Worm (Caenorhabditis elegans) whole organism, L1 larva: ENCODE results near the gene ZK185.4.

ENCODE experiments used
- C04F5.9 ChIP-seq: sonication (generic microtip); optimal IDR thresholded peaks from 2 replicates; lab custom pipeline; 2016; ENCODE audit warnings: missing genetic modification characterization, missing compliant biosample characterization
- C34B4.2 ChIP-seq: sonication (generic microtip); optimal IDR thresholded peaks from 2 replicates; lab custom pipeline; 2017; ENCODE audit warnings: mild to moderate bottlenecking, missing genetic modification characterization, missing compliant biosample characterization
- F16B12.6 ChIP-seq: fragments of 150-350 bp; optimal IDR thresholded peaks from 2 replicates; lab custom pipeline; 2014; ENCODE audit warnings: missing biosample characterization, missing genetic modification characterization
- aha-1 ChIP-seq: fragments of 150-350 bp; optimal IDR thresholded peaks from 2 replicates; lab custom pipeline; 2014; ENCODE audit warnings: missing biosample characterization, missing genetic modification characterization
- ceh-63 ChIP-seq: fragments of 200-800 bp; sonication (Bioruptor generic); optimal IDR thresholded peaks from 2 replicates; lab custom pipeline; 2018; ENCODE audit warnings: mild to moderate bottlenecking, missing genetic modification characterization, missing compliant biosample characterization
- ceh-8 ChIP-seq: fragments of 200-800 bp; sonication (Bioruptor generic); optimal IDR thresholded peaks from 2 replicates; lab custom pipeline; 2018; ENCODE audit warnings: mild to moderate bottlenecking, missing genetic modification characterization, moderate library complexity, missing compliant biosample characterization
- ceh-82 ChIP-seq, 3 experiments: fragments of 150-350 bp in 1 of 3; sonication (generic microtip) in 2 of 3; optimal IDR thresholded peaks; 2 replicates each; lab custom pipeline; 2014 to 2017; ENCODE audit warnings: missing biosample characterization in 3 of 3, missing genetic modification characterization in 3 of 3
- ceh-88 ChIP-seq: fragments of 200-800 bp; sonication (Bioruptor generic); IDR thresholded peaks from 2 replicates; pipeline ENCODE4 v1.3.6; 2022; ENCODE audit warnings: missing genetic modification characterization, missing compliant biosample characterization
- ceh-90 ChIP-seq: sonication (generic microtip); optimal IDR thresholded peaks from 2 replicates; lab custom pipeline; 2016; ENCODE audit warnings: missing genetic modification characterization, missing compliant biosample characterization
- efl-1 ChIP-seq, 4 experiments: fragments of 150-350 bp; optimal IDR thresholded peaks in 3 of 4; peaks in 1 of 4; 1 replicate in 1 of 4; 2 replicates in 3 of 4; lab custom pipeline; 2014; ENCODE audit warnings: missing biosample characterization in 2 of 4, missing genetic modification characterization in 2 of 4, missing genetic modification reagents in 2 of 4
- egl-13 ChIP-seq: sonication (generic microtip); optimal IDR thresholded peaks from 2 replicates; lab custom pipeline; 2016; ENCODE audit warnings: missing genotype, missing genetic modification reagents, missing genetic modification characterization, missing compliant biosample characterization
- egl-27 ChIP-seq, 2 experiments: fragments of 150-350 bp in 1 of 2; sonication (generic microtip); optimal IDR thresholded peaks; 3 replicates each; lab custom pipeline; 2017 to 2018; ENCODE audit warnings: missing biosample characterization in 2 of 2, missing genetic modification characterization in 2 of 2, missing genetic modification reagents in 2 of 2
- elt-2 ChIP-seq: sonication (generic microtip); optimal IDR thresholded peaks from 2 replicates; lab custom pipeline; 2016; ENCODE audit warnings: missing genetic modification characterization, mild to moderate bottlenecking, inconsistent platforms, missing compliant biosample characterization, missing genetic modification reagents
- fkh-10 ChIP-seq: sonication (generic microtip); optimal IDR thresholded peaks from 2 replicates; lab custom pipeline; 2017; ENCODE audit warnings: missing biosample characterization, missing genetic modification reagents, missing genetic modification characterization
- fkh-4 ChIP-seq: sonication (generic microtip); optimal IDR thresholded peaks from 2 replicates; lab custom pipeline; 2016; ENCODE audit warnings: missing compliant biosample characterization, missing genetic modification characterization, borderline replicate concordance
- fos-1 ChIP-seq: fragments of 150-350 bp; optimal IDR thresholded peaks from 2 replicates; lab custom pipeline; 2014; ENCODE audit warnings: missing biosample characterization, missing genetic modification characterization
- grh-1 ChIP-seq: fragments of 200-800 bp; sonication (Bioruptor generic); IDR thresholded peaks from 2 replicates; pipeline ENCODE4 v1.3.6; 2022; ENCODE audit warnings: missing genetic modification reagents, missing genetic modification characterization, missing compliant biosample characterization
- hlh-17 ChIP-seq: fragments of 200-800 bp; sonication (Bioruptor generic); optimal IDR thresholded peaks from 2 replicates; lab custom pipeline; 2018; ENCODE audit warnings: missing genetic modification characterization, mild to moderate bottlenecking, missing compliant biosample characterization, moderate library complexity, borderline replicate concordance
- hlh-4 ChIP-seq: sonication (generic microtip); optimal IDR thresholded peaks from 2 replicates; lab custom pipeline; 2016; ENCODE audit warnings: mild to moderate bottlenecking, missing genetic modification characterization, missing compliant biosample characterization
- hpl-2 ChIP-seq: fragments of 150-350 bp; optimal IDR thresholded peaks from 2 replicates; lab custom pipeline; 2014; ENCODE audit warnings: missing biosample characterization, missing genetic modification reagents, missing genetic modification characterization
- isw-1 ChIP-seq: fragments of 200-800 bp; sonication (Bioruptor generic); IDR thresholded peaks from 2 replicates; pipeline ENCODE4 v1.3.6; 2022; ENCODE audit warnings: missing genetic modification characterization, missing compliant biosample characterization
- jun-1 ChIP-seq: fragments of 150-350 bp; optimal IDR thresholded peaks from 2 replicates; lab custom pipeline; 2014; ENCODE audit warnings: missing biosample characterization, missing genetic modification reagents, missing genetic modification characterization
- lin-14 ChIP-seq: fragments of 200-800 bp; sonication (Bioruptor generic); optimal IDR thresholded peaks from 2 replicates; lab custom pipeline; 2018; ENCODE audit warnings: mild to moderate bottlenecking, missing genetic modification characterization, moderate library complexity, missing compliant biosample characterization
- lin-15B ChIP-seq: fragments of 150-350 bp; sonication (generic microtip); optimal IDR thresholded peaks from 3 replicates; lab custom pipeline; 2014; ENCODE audit warnings: missing biosample characterization, missing genetic modification characterization
- lin-35 ChIP-seq, 2 experiments: fragments of 150-350 bp; optimal IDR thresholded peaks; 2 replicates each; lab custom pipeline; 2014; ENCODE audit warnings: missing biosample characterization in 2 of 2, missing genetic modification characterization in 2 of 2, missing genetic modification reagents in 2 of 2
- lir-3 ChIP-seq: sonication (generic microtip); optimal IDR thresholded peaks from 2 replicates; lab custom pipeline; 2016; ENCODE audit warnings: mild to moderate bottlenecking, missing genetic modification characterization, moderate library complexity, missing compliant biosample characterization; ENCODE audit not compliant: poor library complexity
- mab-9 ChIP-seq: fragments of 200-800 bp; sonication (Bioruptor generic); IDR thresholded peaks from 2 replicates; pipeline ENCODE4 v1.3.6; 2022; ENCODE audit warnings: missing genetic modification reagents, missing genetic modification characterization, missing compliant biosample characterization
- mdl-1 ChIP-seq, 2 experiments: fragments of 150-350 bp; optimal IDR thresholded peaks; 2 replicates each; lab custom pipeline; 2014 to 2017; ENCODE audit warnings: missing biosample characterization in 2 of 2, missing genetic modification characterization in 2 of 2, inconsistent platforms in 1 of 2
- mep-1 ChIP-seq: fragments of 150-350 bp; optimal IDR thresholded peaks from 2 replicates; lab custom pipeline; 2014; ENCODE audit warnings: missing biosample characterization, missing genetic modification characterization
- nhr-12 ChIP-seq: sonication (generic microtip); optimal IDR thresholded peaks from 2 replicates; lab custom pipeline; 2017; ENCODE audit warnings: missing biosample characterization, missing genetic modification characterization
- nhr-19 ChIP-seq: fragments of 200-800 bp; sonication (Bioruptor generic); conservative IDR thresholded peaks from 2 replicates; pipeline ENCODE4 v1.3.6; 2022; ENCODE audit warnings: missing genetic modification characterization, missing compliant biosample characterization
- nhr-20 ChIP-seq: sonication (generic microtip); optimal IDR thresholded peaks from 2 replicates; lab custom pipeline; 2016; ENCODE audit warnings: mild to moderate bottlenecking, missing genetic modification characterization, missing compliant biosample characterization
- nhr-47 ChIP-seq: sonication (generic microtip); optimal IDR thresholded peaks from 2 replicates; lab custom pipeline; 2016; ENCODE audit warnings: mild to moderate bottlenecking, missing genetic modification characterization, moderate library complexity, missing compliant biosample characterization
- nhr-71 ChIP-seq: sonication (generic microtip); optimal IDR thresholded peaks from 2 replicates; lab custom pipeline; 2016; ENCODE audit warnings: mild to moderate bottlenecking, missing genetic modification characterization, moderate library complexity, missing compliant biosample characterization
- nhr-77 ChIP-seq: fragments of 150-350 bp; optimal IDR thresholded peaks from 2 replicates; lab custom pipeline; 2014; ENCODE audit warnings: missing biosample characterization, missing genetic modification characterization
- nhr-85 ChIP-seq: sonication (generic microtip); peaks from one replicate; lab custom pipeline; 2016; ENCODE audit warnings: missing genetic modification characterization, inconsistent platforms, missing compliant biosample characterization
- nhr-90 ChIP-seq: sonication (generic microtip); optimal IDR thresholded peaks from 2 replicates; lab custom pipeline; 2016; ENCODE audit warnings: mild to moderate bottlenecking, missing genetic modification characterization, missing compliant biosample characterization; ENCODE audit not compliant: poor library complexity
- pag-3 ChIP-seq: sonication (generic microtip); optimal IDR thresholded peaks from 2 replicates; lab custom pipeline; 2017; ENCODE audit warnings: missing genetic modification characterization, mild to moderate bottlenecking, missing compliant biosample characterization, antibody characterized with exemption, borderline replicate concordance; ENCODE audit not compliant: insufficient read depth
- pax-3 ChIP-seq: fragments of 200-800 bp; sonication (Bioruptor generic); optimal IDR thresholded peaks from 2 replicates; lab custom pipeline; 2018; ENCODE audit warnings: mild to moderate bottlenecking, missing genetic modification characterization, moderate library complexity, missing compliant biosample characterization
- pqm-1 ChIP-seq: sonication (generic microtip); optimal IDR thresholded peaks from 3 replicates; lab custom pipeline; 2017; ENCODE audit warnings: missing biosample characterization, missing genetic modification characterization
- rnt-1 ChIP-seq: sonication (generic microtip); optimal IDR thresholded peaks from 2 replicates; lab custom pipeline; 2016; ENCODE audit warnings: mild to moderate bottlenecking, missing genetic modification characterization, moderate library complexity, missing compliant biosample characterization
- skn-1 ChIP-seq: fragments of 150-350 bp; optimal IDR thresholded peaks from 2 replicates; lab custom pipeline; 2014; ENCODE audit warnings: missing biosample characterization, missing genetic modification characterization
- tbx-2 ChIP-seq: sonication (generic microtip); optimal IDR thresholded peaks from 2 replicates; lab custom pipeline; 2016; ENCODE audit warnings: missing genetic modification characterization, missing compliant biosample characterization
- tlp-1 ChIP-seq: fragments of 150-350 bp; optimal IDR thresholded peaks from 2 replicates; lab custom pipeline; 2014; ENCODE audit warnings: missing biosample characterization, missing genetic modification characterization
- unc-62 ChIP-seq: fragments of 150-350 bp; optimal IDR thresholded peaks from 2 replicates; lab custom pipeline; 2014; ENCODE audit warnings: missing biosample characterization, missing genetic modification reagents, missing genetic modification characterization
- vab-15 ChIP-seq: sonication (generic microtip); optimal IDR thresholded peaks from 2 replicates; lab custom pipeline; 2017; ENCODE audit warnings: missing genotype, mild to moderate bottlenecking, missing genetic modification characterization, missing compliant biosample characterization
- zag-1 ChIP-seq: fragments of 150-350 bp; optimal IDR thresholded peaks from 2 replicates; lab custom pipeline; 2014; ENCODE audit warnings: missing biosample characterization, missing genetic modification characterization
- zip-4 ChIP-seq: fragments of 200-800 bp; sonication (Bioruptor generic); optimal IDR thresholded peaks from 2 replicates; lab custom pipeline; 2018; ENCODE audit warnings: mild to moderate bottlenecking, missing genetic modification characterization, moderate library complexity, missing compliant biosample characterization
- ztf-11 ChIP-seq, 2 experiments: sonication (generic microtip); optimal IDR thresholded peaks; 2 replicates each; lab custom pipeline; 2016 to 2017; ENCODE audit warnings: missing genetic modification characterization in 2 of 2, missing biosample characterization in 1 of 2, missing compliant biosample characterization in 1 of 2
- ztf-4 ChIP-seq: fragments of 150-350 bp; optimal IDR thresholded peaks from 2 replicates; lab custom pipeline; 2014; ENCODE audit warnings: missing biosample characterization, missing genetic modification characterization

ZK185.4 gene

ce11 chrIV:4484555-4484954 is 48.4 kb downstream of the ZK185.4 start (continued):
- no peak for TF ChIP-seq mdl-1 (tag; optimal IDR thresholded peaks at IDR 0.05; lab: Kevin White, UChicago)
- TF ChIP-seq ceh-88 (GFP tag; lab: Robert Waterston, UW): no peak
- TF ChIP-seq C04F5.9 (tag; lab: Kevin White, UChicago): no peak
- no peak for TF ChIP-seq zag-1 (tag; lab: Kevin White, UChicago)
- no peak for TF ChIP-seq fkh-4 (tag; lab: Kevin White, UChicago)
- no peak for TF ChIP-seq nhr-12
- TF ChIP-seq fkh-10 (GFP tag; lab: Kevin White, UChicago): no peak
- no peak for TF ChIP-seq unc-62 (GFP tag; lab: Kevin White, UChicago)
- no peak for TF ChIP-seq ceh-8 (GFP tag; lab: Kevin White, UChicago)
- TF ChIP-seq rnt-1 (tag; lab: Kevin White, UChicago): no peak
- peak in 1 of 2 experiments; percentile 42 for TF ChIP-seq lin-35 (GFP tag; optimal IDR thresholded peaks at IDR 0.05; lab: Kevin White, UChicago)
- no peak for TF ChIP-seq egl-13 (tag; lab: Kevin White, UChicago)
- no peak for TF ChIP-seq fos-1
- no peak for TF ChIP-seq aha-1 (tag; lab: Kevin White, UChicago)
- no peak for TF ChIP-seq tbx-2 (tag; lab: Kevin White, UChicago)
- TF ChIP-seq nhr-47: no peak
- no peak for TF ChIP-seq lin-15B (tag; lab: Kevin White, UChicago)
- no peak for TF ChIP-seq hlh-17 (GFP tag; lab: Kevin White, UChicago)
- TF ChIP-seq hpl-2 (GFP tag; lab: Kevin White, UChicago): no peak
- TF ChIP-seq lir-3 (tag; lab: Kevin White, UChicago): no peak
- no peak for TF ChIP-seq mep-1 (tag; lab: Kevin White, UChicago)
- TF ChIP-seq egl-27 (tag; optimal IDR thresholded peaks at IDR 0.05; lab: Kevin White, UChicago): no peak
- no peak for TF ChIP-seq C34B4.2 (tag; lab: Kevin White, UChicago)
- TF ChIP-seq hlh-4 (tag; lab: Kevin White, UChicago): no peak
- no peak for TF ChIP-seq nhr-77 (tag; lab: Kevin White, UChicago)
- TF ChIP-seq lin-14 (GFP tag; lab: Kevin White, UChicago): peak; percentile 34
- no peak for TF ChIP-seq jun-1 (tag; lab: Kevin White, UChicago)
- TF ChIP-seq F16B12.6: no peak
- TF ChIP-seq isw-1 (GFP tag; lab: Robert Waterston, UW): no peak
- no peak for TF ChIP-seq ztf-11 (tag; optimal IDR thresholded peaks at IDR 0.05; lab: Kevin White, UChicago)
- TF ChIP-seq nhr-20 (tag; lab: Kevin White, UChicago): peak; percentile 17
- TF ChIP-seq efl-1 (optimal IDR thresholded peaks at IDR 0.05; lab: Kevin White, UChicago): no peak
- TF ChIP-seq efl-1 (GFP tag; optimal IDR thresholded peaks at IDR 0.05 in 1 of 2; lab: Kevin White, UChicago): peak in 1 of 2 experiments; percentile 67
- TF ChIP-seq pqm-1 (tag; lab: Kevin White, UChicago): no peak
- TF ChIP-seq skn-1 (tag; lab: Kevin White, UChicago): no peak
- TF ChIP-seq pax-3 (tag; lab: Kevin White, UChicago): no peak
- no peak for TF ChIP-seq zip-4 (GFP tag; lab: Kevin White, UChicago)
- peak; percentile 20; the same call in 1 of the 2 replicates for TF ChIP-seq nhr-19 (GFP tag; lab: Robert Waterston, UW)
- TF ChIP-seq ztf-4: no peak
- TF ChIP-seq nhr-85: peak; percentile 47

- peak in 1 of 2 experiments; percentile 6 for TF ChIP-seq lin-35 (GFP tag; optimal IDR thresholded peaks at IDR 0.05; lab: Kevin White, UChicago)
- peak; percentile 39 for TF ChIP-seq tlp-1 (tag; lab: Kevin White, UChicago)
- TF ChIP-seq nhr-71 (tag; lab: Kevin White, UChicago): peak; percentile 17
- no peak for TF ChIP-seq hlh-17 (GFP tag; lab: Kevin White, UChicago)
- TF ChIP-seq pqm-1 (tag; lab: Kevin White, UChicago): peak; percentile 71
- TF ChIP-seq elt-2 (tag; lab: Kevin White, UChicago): peak; percentile 92
- TF ChIP-seq mab-9: no peak
- TF ChIP-seq pag-3 (tag; lab: Kevin White, UChicago): no peak
- no peak for TF ChIP-seq mdl-1 (tag; optimal IDR thresholded peaks at IDR 0.05; lab: Kevin White, UChicago)
- TF ChIP-seq grh-1 (GFP tag; lab: Robert Waterston, UW): no peak
- TF ChIP-seq egl-27 (tag; optimal IDR thresholded peaks at IDR 0.05; lab: Kevin White, UChicago): no peak
- TF ChIP-seq vab-15 (tag; lab: Kevin White, UChicago): no peak
- peak; percentile 9 for TF ChIP-seq nhr-90 (tag; lab: Kevin White, UChicago)
- TF ChIP-seq ceh-63: no peak
- no peak for TF ChIP-seq ceh-8 (GFP tag; lab: Kevin White, UChicago)
- TF ChIP-seq egl-13 (tag; lab: Kevin White, UChicago): no peak
- no peak for TF ChIP-seq ceh-82 (tag; optimal IDR thresholded peaks at IDR 0.05; lab: Kevin White, UChicago)
- TF ChIP-seq jun-1 (tag; lab: Kevin White, UChicago): peak; percentile 2
- TF ChIP-seq ceh-90 (tag; lab: Kevin White, UChicago): no peak
Observed at ce11 chrIV:4482531-4482930, 50.4 kb downstream of the ZK185.4 start, which contains the start of gene M01H9.4. TSS of gene M01H9.4 (minus strand) at chrIV:4482909.
